Fruit fly (Drosophila melanogaster) S2 (cell line): Measurements from ENCODE around the gene CG31793.
A peak's percentile ranks its signal among the peaks of the same experiment; 100 is the strongest.

Source experiments
- CG8478 ChIP-seq: fragments of >200 bp; optimal IDR thresholded peaks from 2 replicates; lab custom pipeline; 2018
- CTCF ChIP-seq, 2 experiments: fragments of >200 bp; optimal IDR thresholded peaks; 2 replicates each; lab custom pipeline; 2018

CG31793 gene

DNA sequence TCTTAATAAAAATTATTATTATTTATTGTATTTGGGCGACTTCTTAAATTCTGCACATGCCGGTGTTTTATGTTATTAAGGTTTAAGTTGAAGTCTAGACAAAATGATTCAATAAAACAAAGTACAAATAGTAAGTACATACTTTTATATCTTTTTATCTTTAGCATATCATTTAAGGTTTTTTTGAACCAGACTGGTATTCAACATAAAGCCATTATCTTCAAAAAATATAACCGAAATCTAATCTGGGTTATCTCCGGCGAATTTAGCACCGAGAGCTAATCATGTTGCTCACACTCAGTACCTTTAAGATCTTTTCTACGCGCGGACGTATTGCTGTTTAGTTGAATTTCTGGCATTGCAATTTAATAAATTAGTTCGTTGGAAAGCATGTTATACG is 6.0 kb upstream of the CG31793 start, which contains the start of gene CG31792:
Gene CG31792 (plus strand): TSS at position 301 of the 400 bp plus-strand sequence.
- no peak for TF ChIP-seq CTCF (optimal IDR thresholded peaks at IDR 0.05; lab: Kevin White, UChicago)
- no peak for TF ChIP-seq CG8478 (lab: Kevin White, UChicago)

DNA sequence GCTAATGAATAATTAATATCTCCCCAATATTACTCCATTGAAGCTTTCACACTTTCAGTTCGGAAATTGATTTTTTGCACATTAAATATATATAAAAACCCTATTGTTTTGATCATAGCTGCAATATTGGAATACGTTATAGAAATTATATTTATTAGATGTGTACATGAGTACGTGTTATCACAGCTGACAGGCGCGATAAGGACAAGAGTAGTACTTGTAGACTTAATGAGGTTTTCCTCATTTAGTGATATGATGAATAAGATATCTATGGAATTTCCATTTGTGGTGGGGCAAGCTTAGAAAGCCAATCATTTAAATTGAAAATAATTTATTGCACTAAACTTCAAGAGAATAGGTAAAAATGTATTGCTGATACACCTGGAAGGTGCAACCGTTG is 699 bp upstream of the CG31793 start:
- TF ChIP-seq CTCF (optimal IDR thresholded peaks at IDR 0.05; lab: Kevin White, UChicago) (no peak), CG8478 (lab: Kevin White, UChicago) (no peak)

DNA sequence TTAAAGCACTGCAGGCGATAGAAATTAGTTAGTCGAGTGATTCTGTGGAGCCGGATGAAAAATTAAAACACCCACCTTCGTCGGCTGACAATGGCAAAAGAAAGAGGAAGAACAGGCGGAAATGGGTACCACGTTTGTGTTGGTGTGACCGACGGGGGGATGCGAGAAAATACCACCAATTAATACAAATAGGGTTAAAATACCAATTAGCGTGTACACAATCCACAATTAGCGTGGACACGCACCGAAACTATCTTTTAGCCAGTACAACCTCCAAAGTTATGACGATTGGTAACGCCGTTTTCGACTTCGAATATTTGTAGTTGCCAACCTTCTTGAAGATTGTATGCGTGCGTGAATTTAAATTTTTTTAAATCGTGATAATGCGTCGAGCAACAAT is 6.0 kb downstream of the CG31793 start, which contains the start of gene RpL30:
Gene RpL30 (minus strand): TSS at position 177 of the 400 bp plus-strand sequence.
- TF ChIP-seq CG8478 (lab: Kevin White, UChicago) = no peak
- TF ChIP-seq CTCF (optimal IDR thresholded peaks at IDR 0.05; lab: Kevin White, UChicago) = peak; percentile 75 to 83

DNA sequence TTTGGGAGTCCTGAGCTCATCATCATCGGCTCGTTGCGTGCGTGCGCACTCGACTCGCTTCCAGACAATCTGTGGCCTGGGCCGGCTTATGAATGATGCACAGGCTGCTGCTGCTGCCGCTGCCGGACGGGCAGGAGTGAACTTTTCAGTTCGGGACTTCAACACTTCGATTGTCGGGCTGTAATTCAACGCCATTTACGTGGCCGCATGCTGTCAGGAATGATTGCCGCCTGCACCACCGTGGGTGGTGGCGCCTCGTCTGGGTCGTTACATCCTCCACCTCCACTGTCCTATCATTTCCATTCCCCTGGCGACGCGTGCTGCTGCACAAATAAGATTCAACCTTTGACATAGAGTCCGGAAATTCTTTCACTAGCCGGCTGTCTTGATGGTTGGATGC is 6.9 kb downstream of the CG31793 start:
- TF ChIP-seq CTCF (optimal IDR thresholded peaks at IDR 0.05; lab: Kevin White, UChicago) (no peak), CG8478 (lab: Kevin White, UChicago) (no peak)

DNA sequence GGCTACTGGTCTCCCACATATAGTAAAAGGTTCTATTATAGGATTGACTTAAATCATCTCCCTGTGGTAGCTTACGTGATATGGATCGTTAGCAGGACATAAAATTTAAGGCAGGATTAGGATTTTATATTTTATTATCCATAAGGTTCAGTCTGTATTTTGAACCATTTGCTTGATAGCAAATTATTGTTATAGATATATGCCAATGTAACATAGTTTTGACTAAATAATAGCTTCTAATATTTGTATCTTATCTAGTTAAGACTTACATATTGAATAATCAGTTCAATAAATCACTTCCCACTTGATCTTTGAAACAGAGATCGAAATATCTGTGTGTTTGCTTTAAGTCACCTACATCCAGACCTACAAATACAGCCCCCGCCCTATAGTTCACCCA is 7.4 kb downstream of the CG31793 start, which contains the start of gene robl37BC:
Gene robl37BC (plus strand): TSS at position 301 of the 400 bp plus-strand sequence.
- TF ChIP-seq CG8478 (lab: Kevin White, UChicago) = no peak
- TF ChIP-seq CTCF (optimal IDR thresholded peaks at IDR 0.05; lab: Kevin White, UChicago) = no peak

DNA sequence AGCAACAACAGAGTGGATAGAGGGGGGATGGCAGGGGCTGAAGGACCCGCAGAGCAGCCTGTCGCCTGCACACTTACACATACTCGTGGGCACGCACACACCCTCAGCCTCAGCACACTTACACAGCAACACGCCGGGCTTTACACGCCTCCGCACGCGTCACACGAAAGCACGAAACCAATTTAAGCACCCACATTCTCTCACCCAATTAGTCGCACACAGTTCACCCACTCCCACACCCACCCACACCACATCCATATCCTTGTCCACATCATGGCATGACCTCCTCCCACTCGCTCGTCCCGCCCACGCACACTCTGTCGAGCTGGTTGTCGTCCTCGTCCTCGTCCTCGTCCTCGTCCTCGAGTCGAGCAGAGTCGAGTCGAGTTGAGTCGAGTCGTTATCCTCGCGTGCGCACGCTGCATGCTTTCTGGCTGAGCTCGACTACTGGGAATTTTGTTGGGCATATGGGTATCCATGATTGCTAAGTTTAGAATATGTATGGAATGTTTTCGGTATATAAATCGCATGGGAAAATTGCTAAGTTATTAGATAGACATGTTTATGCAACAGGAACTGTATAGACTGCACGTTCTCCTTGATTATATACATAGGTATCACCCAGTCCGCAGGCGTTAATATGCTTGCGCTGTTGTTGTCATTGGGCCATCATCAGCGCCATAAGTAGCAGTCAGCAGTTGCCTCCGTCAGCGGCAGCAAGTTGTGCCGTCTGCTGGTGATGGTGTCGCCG is 8.9 kb downstream of the CG31793 start:
- TF ChIP-seq CG8478 (lab: Kevin White, UChicago) = no peak
- no peak for TF ChIP-seq CTCF (optimal IDR thresholded peaks at IDR 0.05; lab: Kevin White, UChicago)

DNA sequence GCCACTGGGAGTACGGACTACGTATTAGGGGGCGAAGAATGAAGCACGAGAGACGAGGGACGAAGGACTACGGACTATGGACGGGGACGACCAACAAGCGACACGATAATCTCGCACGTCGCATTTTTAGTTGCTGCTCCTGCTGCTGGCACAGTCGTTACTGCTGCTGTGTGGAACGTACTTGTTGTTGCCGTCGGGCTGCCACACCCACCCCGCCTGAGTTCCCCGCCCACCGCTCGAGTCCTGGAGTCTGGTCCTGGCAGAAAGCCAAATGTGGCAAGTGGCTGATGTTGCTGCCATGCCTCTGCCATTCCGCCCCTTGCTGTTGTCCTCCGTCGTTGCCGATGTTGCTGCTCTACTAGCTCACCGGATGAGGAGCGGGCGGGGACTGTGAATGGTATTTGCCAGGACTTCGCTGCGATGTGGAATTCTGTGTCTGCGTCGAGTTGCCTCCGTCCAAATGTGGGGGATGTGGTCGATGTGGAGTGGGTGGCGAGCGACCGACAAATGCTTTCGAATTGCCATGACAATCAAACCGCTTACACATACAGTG is 9.7 kb downstream of the CG31793 start:
- no peak for TF ChIP-seq CG8478 (lab: Kevin White, UChicago)
- no peak for TF ChIP-seq CTCF (optimal IDR thresholded peaks at IDR 0.05; lab: Kevin White, UChicago)

DNA sequence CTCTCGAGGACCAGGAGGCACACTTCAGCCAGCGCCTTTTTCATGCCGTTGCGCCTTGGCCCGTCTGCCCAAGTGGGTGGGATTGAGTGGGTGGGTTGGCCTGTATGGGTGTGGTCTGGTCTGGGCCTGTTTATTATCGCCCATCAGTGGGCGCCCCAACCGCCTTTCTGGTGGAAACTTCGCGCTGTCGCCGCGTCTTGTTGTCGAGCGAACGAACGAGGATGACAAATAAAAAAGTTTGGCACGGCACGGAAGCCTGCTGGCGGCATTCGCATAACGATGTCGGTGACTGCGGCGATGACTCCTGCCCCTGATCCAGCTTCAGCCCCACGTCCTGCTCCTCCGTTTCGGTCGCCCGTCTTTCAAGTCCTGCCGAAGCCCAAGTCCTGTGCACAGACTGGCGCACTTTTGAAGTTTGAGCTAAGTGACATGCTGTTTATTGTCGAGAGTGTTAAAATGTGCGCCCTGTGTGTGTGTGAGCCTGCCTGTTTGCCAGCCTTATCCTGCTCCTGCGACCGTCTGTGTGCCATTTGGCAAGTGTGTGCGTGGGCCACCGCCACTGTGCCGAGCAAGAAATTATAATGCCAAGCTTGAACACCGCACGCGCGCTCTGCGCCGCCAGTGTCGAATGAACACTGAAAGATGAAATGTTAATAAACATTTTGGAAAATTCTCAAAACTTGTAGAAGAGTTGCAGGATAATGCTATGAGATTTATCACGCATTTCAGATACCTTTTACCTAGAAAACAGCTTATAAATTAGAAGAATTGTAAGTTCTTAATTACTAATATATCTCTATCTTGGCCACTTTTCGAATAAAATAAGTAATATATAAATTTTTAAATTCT is 11.1 kb downstream of the CG31793 start:
- TF ChIP-seq CG8478 (lab: Kevin White, UChicago) = no peak
- TF ChIP-seq CTCF (optimal IDR thresholded peaks at IDR 0.05; lab: Kevin White, UChicago) = no peak

DNA sequence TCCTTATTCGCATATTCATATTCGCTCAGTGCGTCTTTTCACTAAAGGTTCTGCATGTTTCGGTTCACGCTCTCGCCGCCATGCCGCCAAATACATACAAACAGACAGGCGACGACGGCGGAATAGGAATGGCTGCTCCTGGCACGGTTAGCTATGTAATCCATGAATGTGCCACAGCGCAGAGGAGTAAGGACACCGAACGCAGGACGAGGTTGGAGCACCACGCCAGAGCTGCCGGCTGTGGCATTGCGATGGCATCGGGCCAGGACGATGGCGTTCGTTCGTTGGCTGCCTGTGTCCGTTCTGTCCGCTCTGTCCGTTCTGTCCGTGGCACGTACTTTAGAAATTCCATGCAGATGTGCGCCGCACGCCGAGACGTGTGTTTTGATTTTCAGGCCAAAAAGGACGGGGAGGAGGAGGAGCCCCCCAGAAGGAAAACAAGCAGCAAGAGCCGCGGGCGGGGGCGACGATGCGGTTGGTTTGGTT is 11.8 kb downstream of the CG31793 start:
- TF ChIP-seq CTCF (optimal IDR thresholded peaks at IDR 0.05; lab: Kevin White, UChicago) (no peak), CG8478 (lab: Kevin White, UChicago) (no peak)

DNA sequence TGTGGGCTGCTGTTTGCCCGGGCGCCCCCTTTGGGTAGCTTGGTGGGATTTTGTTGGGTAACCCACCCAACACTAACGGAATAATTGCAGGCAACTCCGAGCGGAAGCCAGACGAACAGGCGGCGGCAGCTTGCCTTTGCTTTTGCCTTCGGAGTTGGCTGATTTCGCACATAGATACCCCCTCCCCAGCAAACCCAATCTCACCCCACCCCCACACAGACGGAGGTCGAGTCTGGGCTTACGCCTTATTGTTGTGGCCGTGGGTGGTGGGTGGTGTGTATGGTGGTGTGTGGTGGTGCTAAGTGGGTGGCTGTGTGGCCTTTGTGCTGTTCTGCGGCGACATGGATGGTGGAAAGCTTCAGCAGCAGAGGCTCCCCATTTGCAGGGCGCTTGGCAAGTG is 12.5 kb downstream of the CG31793 start:
- TF ChIP-seq CTCF (optimal IDR thresholded peaks at IDR 0.05; lab: Kevin White, UChicago) = no peak
- no peak for TF ChIP-seq CG8478 (lab: Kevin White, UChicago)

DNA sequence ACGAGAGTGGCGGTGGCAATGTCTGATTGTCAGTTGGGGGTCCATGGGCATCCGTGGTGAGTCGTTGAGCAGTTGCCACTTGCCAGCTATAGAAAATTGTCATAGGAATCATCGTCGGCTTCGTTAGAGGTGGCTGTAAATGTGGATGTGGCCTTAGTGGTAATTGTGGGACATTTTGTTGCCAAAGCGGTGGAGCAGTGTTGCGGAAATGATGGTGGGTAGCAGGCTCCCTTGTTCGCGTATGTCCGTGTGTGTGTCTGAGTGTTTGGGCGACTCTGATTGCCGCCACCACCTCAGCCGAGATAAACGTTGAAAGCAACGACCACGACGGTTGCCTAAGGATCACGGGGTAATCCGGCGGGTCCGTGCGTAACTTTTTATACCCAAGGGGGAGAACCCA is 13.9 kb downstream of the CG31793 start:
- no peak for TF ChIP-seq CG8478 (lab: Kevin White, UChicago)
- no peak for TF ChIP-seq CTCF (optimal IDR thresholded peaks at IDR 0.05; lab: Kevin White, UChicago)

DNA sequence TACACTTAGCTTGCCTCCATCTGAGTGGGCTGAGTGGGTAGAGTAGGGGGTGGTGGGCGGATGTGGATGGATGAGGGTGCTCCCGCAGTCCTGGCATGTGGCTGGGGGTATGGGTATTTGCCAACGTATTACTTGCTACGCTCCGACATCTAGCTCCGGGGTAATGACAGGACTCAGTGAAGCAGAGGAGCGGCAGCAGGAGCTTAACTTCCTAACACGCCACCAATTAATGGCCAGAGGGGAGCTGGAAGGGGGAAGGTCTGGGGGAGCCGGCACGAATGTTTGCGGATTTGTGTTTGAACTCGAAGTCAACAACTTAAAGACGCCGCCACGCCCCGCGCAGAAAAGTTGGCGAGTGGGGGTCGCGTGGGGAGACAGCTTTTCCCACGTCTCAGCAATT is 15.1 kb downstream of the CG31793 start:
- no peak for TF ChIP-seq CG8478 (lab: Kevin White, UChicago)
- no peak for TF ChIP-seq CTCF (optimal IDR thresholded peaks at IDR 0.05; lab: Kevin White, UChicago)

DNA sequence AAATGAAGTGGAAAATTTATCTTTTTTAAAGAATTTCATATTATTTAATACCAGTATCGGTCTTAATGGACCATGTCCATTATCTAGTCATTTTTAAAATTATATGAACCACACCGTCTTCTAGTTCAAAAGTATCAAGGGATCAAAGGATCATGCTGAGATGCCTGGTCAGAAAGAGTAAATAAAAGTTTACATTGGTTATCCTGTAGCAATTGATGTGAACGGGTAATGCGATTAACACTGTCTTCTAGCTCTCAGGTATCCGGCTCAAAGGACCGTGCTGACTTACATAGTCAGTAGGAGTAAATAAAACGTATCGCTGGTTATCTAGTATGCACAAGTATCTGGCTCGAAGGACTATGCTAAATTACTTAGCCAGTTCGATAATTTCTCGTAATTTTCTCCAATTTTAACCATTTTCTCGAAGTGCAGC is 16.0 kb downstream of the CG31793 start:
- no peak for TF ChIP-seq CG8478 (lab: Kevin White, UChicago)
- TF ChIP-seq CTCF (optimal IDR thresholded peaks at IDR 0.05; lab: Kevin White, UChicago) = no peak

DNA sequence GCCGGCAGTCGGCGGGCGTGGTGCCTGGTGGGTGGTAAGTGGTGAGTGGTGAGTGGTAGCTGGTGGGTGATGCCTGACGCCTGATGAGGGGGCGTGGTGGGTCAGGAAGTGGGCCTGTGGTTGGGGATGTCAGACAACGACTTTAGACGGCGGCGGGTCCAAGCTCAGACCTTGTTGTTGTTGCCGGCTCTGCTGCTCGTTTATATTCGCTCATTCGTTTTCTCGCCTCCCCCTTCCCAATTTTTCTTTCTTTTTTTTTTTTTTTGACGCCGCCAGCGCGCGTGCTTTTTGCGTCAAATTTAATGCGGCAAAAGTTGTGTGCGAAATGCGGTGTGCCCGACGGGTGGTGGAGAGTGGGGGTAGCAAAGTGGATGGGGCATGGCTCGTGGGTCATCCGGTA is 16.5 kb downstream of the CG31793 start:
- TF ChIP-seq CTCF (optimal IDR thresholded peaks at IDR 0.05; lab: Kevin White, UChicago) (no peak), CG8478 (lab: Kevin White, UChicago) (no peak)
